Fruit fly (Drosophila melanogaster) whole organism: Measurements from ENCODE around the gene Ugt307A1.

Source experiments
- CG8478 ChIP-seq: fragments of >200 bp; optimal IDR thresholded peaks from 2 replicates; lab custom pipeline; 2018; ENCODE audit warnings: inconsistent platforms
- Dll ChIP-seq: fragments of >200 bp; optimal IDR thresholded peaks from 2 replicates; lab custom pipeline; 2017
- EcR ChIP-seq, 2 experiments: fragments of >200 bp; optimal IDR thresholded peaks; 2 replicates each; lab custom pipeline; 2017; ENCODE audit warnings: missing biosample characterization in 2 of 2, missing genetic modification characterization in 2 of 2, missing genetic modification reagents in 2 of 2
- pan ChIP-seq: fragments of >200 bp; optimal IDR thresholded peaks from 2 replicates; lab custom pipeline; 2017
- psq ChIP-seq: fragments of >200 bp; optimal IDR thresholded peaks from 2 replicates; lab custom pipeline; 2017
- usp ChIP-seq: fragments of >200 bp; optimal IDR thresholded peaks from 2 replicates; lab custom pipeline; 2017; ENCODE audit warnings: missing biosample characterization, missing genetic modification characterization, mixed read lengths

Ugt307A1 gene

dm6 chr2L:7090922-7091321 is 23.1 kb downstream of the Ugt307A1 start:
- TF ChIP-seq usp (no peak), psq (lab: Kevin White, UChicago) (no peak), Dll (no peak), CG8478 (no peak), EcR (GFP tag; optimal IDR thresholded peaks at IDR 0.05; lab: Kevin White, UChicago) (no peak), pan (no peak)

dm6 chr2L:7094303-7094702 is 26.5 kb downstream of the Ugt307A1 start:
- TF ChIP-seq pan (no peak), psq (lab: Kevin White, UChicago) (no peak), CG8478 (no peak), Dll (no peak), EcR (GFP tag; optimal IDR thresholded peaks at IDR 0.05; lab: Kevin White, UChicago) (no peak), usp (no peak)

- no peak for TF ChIP-seq EcR (GFP tag; optimal IDR thresholded peaks at IDR 0.05; lab: Kevin White, UChicago)
- no peak for TF ChIP-seq psq (lab: Kevin White, UChicago)
- no peak for TF ChIP-seq pan
- no peak for TF ChIP-seq usp
- TF ChIP-seq Dll: no peak
- TF ChIP-seq CG8478: no peak
Measured at dm6 chr2L:7097386-7097785, 29.6 kb downstream of the Ugt307A1 start.

- TF ChIP-seq EcR (GFP tag; optimal IDR thresholded peaks at IDR 0.05; lab: Kevin White, UChicago): no peak
- no peak for TF ChIP-seq pan
- no peak for TF ChIP-seq Dll
- no peak for TF ChIP-seq psq (lab: Kevin White, UChicago)
- no peak for TF ChIP-seq usp
- TF ChIP-seq CG8478: no peak
Measured at dm6 chr2L:7100830-7101229, 33.0 kb downstream of the Ugt307A1 start.

dm6 chr2L:7104195-7104971 is 36.6 kb downstream of the Ugt307A1 start:
- TF ChIP-seq Dll: no peak
- TF ChIP-seq EcR (GFP tag; optimal IDR thresholded peaks at IDR 0.05; lab: Kevin White, UChicago): peak; percentile 58 to 78
- no peak for TF ChIP-seq usp

dm6 chr2L:7106289-7106961 is 38.6 kb downstream of the Ugt307A1 start:
- TF ChIP-seq pan (no peak), EcR (GFP tag; optimal IDR thresholded peaks at IDR 0.05; lab: Kevin White, UChicago) (no peak), CG8478 (no peak), Dll (no peak), usp (no peak), psq (lab: Kevin White, UChicago) (no peak)

- TF ChIP-seq usp: no peak
- TF ChIP-seq Dll: no peak
- TF ChIP-seq psq (lab: Kevin White, UChicago): no peak
- TF ChIP-seq CG8478: no peak
- TF ChIP-seq pan: no peak
- TF ChIP-seq EcR (GFP tag; optimal IDR thresholded peaks at IDR 0.05; lab: Kevin White, UChicago): no peak
Measured at dm6 chr2L:7107890-7108289, 40.1 kb downstream of the Ugt307A1 start.

dm6 chr2L:7110318-7110717 is 42.5 kb downstream of the Ugt307A1 start:
- TF ChIP-seq pan: no peak
- TF ChIP-seq CG8478: no peak
- no peak for TF ChIP-seq Dll
- TF ChIP-seq EcR (GFP tag; optimal IDR thresholded peaks at IDR 0.05; lab: Kevin White, UChicago): no peak
- TF ChIP-seq psq (lab: Kevin White, UChicago): no peak
- no peak for TF ChIP-seq usp

dm6 chr2L:7114159-7114558 is 46.4 kb downstream of the Ugt307A1 start:
- TF ChIP-seq usp (no peak), pan (no peak), EcR (GFP tag; optimal IDR thresholded peaks at IDR 0.05; lab: Kevin White, UChicago) (no peak), psq (lab: Kevin White, UChicago) (no peak), Dll (no peak), CG8478 (no peak)

- TF ChIP-seq usp (no peak), pan (no peak)
Measured at dm6 chr2L:7117552-7118144, 49.9 kb downstream of the Ugt307A1 start.

dm6 chr2L:7118205-7118801 is 50.5 kb downstream of the Ugt307A1 start:
- TF ChIP-seq EcR (GFP tag; optimal IDR thresholded peaks at IDR 0.05; lab: Kevin White, UChicago) (peak in 1 of 2 experiments; percentile 71), pan (no peak)
